Worm (Caenorhabditis elegans) whole organism, late embryonic: ENCODE data around the gene che-12.
A peak's percentile ranks its signal among the peaks of the same experiment; 100 is the strongest.

Experiments used
- C38D4.7 ChIP-seq: fragments of 200-800 bp; sonication (Bioruptor generic); optimal IDR thresholded peaks from 2 replicates; lab custom pipeline; 2018; ENCODE audit warnings: mild to moderate bottlenecking, missing genetic modification characterization, moderate library complexity, missing compliant biosample characterization
- Y22D7AL.16 ChIP-seq: sonication (generic microtip); optimal IDR thresholded peaks from 2 replicates; lab custom pipeline; 2016; ENCODE audit warnings: missing genetic modification characterization, missing compliant biosample characterization
- ahr-1 ChIP-seq: sonication (generic microtip); optimal IDR thresholded peaks from 2 replicates; lab custom pipeline; 2016; ENCODE audit warnings: missing genetic modification characterization, missing compliant biosample characterization
- ceh-18 ChIP-seq: sonication (generic microtip); optimal IDR thresholded peaks from 2 replicates; lab custom pipeline; 2016; ENCODE audit warnings: missing genetic modification characterization, missing compliant biosample characterization
- ceh-19 ChIP-seq: fragments of 200-800 bp; sonication (Bioruptor generic); optimal IDR thresholded peaks from 2 replicates; lab custom pipeline; 2018; ENCODE audit warnings: mild to moderate bottlenecking, missing genetic modification characterization, missing compliant biosample characterization
- ceh-24 ChIP-seq: sonication (generic microtip); optimal IDR thresholded peaks from 2 replicates; lab custom pipeline; 2016; ENCODE audit warnings: mild to moderate bottlenecking, missing genetic modification characterization, missing compliant biosample characterization
- ceh-30 ChIP-seq: fragments of 150-350 bp; optimal IDR thresholded peaks from 2 replicates; lab custom pipeline; 2014; ENCODE audit warnings: missing biosample characterization, missing genetic modification characterization
- ceh-31 ChIP-seq: sonication (generic microtip); optimal IDR thresholded peaks from 2 replicates; lab custom pipeline; 2016; ENCODE audit warnings: missing genetic modification characterization, missing compliant biosample characterization
- ceh-34 ChIP-seq: sonication (generic microtip); optimal IDR thresholded peaks from 2 replicates; lab custom pipeline; 2016; ENCODE audit warnings: mild to moderate bottlenecking, missing genetic modification characterization, missing compliant biosample characterization
- ceh-48 ChIP-seq: sonication (generic microtip); optimal IDR thresholded peaks from 2 replicates; lab custom pipeline; 2016; ENCODE audit warnings: missing genetic modification characterization, inconsistent platforms, missing compliant biosample characterization
- ceh-6 ChIP-seq: fragments of 200-800 bp; sonication (Bioruptor generic); optimal IDR thresholded peaks from 2 replicates; lab custom pipeline; 2018; ENCODE audit warnings: mild to moderate bottlenecking, missing genetic modification characterization, missing compliant biosample characterization
- dmd-4 ChIP-seq: sonication (generic microtip); optimal IDR thresholded peaks from 2 replicates; lab custom pipeline; 2016; ENCODE audit warnings: borderline replicate concordance, missing genetic modification characterization, missing compliant biosample characterization
- dve-1 ChIP-seq: sonication (generic microtip); optimal IDR thresholded peaks from 2 replicates; lab custom pipeline; 2017; ENCODE audit warnings: antibody characterized with exemption, mild to moderate bottlenecking, missing genetic modification characterization, missing compliant biosample characterization
- elt-4 ChIP-seq: sonication (generic microtip); optimal IDR thresholded peaks from 2 replicates; lab custom pipeline; 2016; ENCODE audit warnings: missing genetic modification characterization, missing compliant biosample characterization
- ets-4 ChIP-seq: sonication (generic microtip); optimal IDR thresholded peaks from 2 replicates; lab custom pipeline; 2016; ENCODE audit warnings: missing genetic modification characterization, missing compliant biosample characterization
- gmeb-2 ChIP-seq: sonication (generic microtip); optimal IDR thresholded peaks from 2 replicates; lab custom pipeline; 2016; ENCODE audit warnings: missing genetic modification characterization, inconsistent platforms, missing compliant biosample characterization
- hlh-6 ChIP-seq: sonication (generic microtip); optimal IDR thresholded peaks from 2 replicates; lab custom pipeline; 2016; ENCODE audit warnings: missing genotype, missing genetic modification characterization, missing compliant biosample characterization
- lim-6 ChIP-seq: sonication (generic microtip); optimal IDR thresholded peaks from 2 replicates; lab custom pipeline; 2016; ENCODE audit warnings: missing genetic modification characterization, missing compliant biosample characterization
- lin-11 ChIP-seq: fragments of 200-800 bp; sonication (Bioruptor generic); optimal IDR thresholded peaks from 2 replicates; lab custom pipeline; 2018; ENCODE audit warnings: mild to moderate bottlenecking, missing genetic modification characterization, missing compliant biosample characterization
- mec-3 ChIP-seq: sonication (generic microtip); optimal IDR thresholded peaks from 2 replicates; lab custom pipeline; 2016; ENCODE audit warnings: borderline replicate concordance, missing genetic modification characterization, missing compliant biosample characterization
- nfya-1 ChIP-seq: sonication (generic microtip); optimal IDR thresholded peaks from 2 replicates; lab custom pipeline; 2017; ENCODE audit warnings: missing genetic modification characterization, mild to moderate bottlenecking, missing compliant biosample characterization, antibody characterized with exemption, moderate library complexity
- nhr-11 ChIP-seq: fragments of 150-350 bp; optimal IDR thresholded peaks from 2 replicates; lab custom pipeline; 2014; ENCODE audit warnings: missing biosample characterization, missing genetic modification characterization
- nhr-232 ChIP-seq: sonication (generic microtip); optimal IDR thresholded peaks from 2 replicates; lab custom pipeline; 2016; ENCODE audit warnings: missing genetic modification characterization, missing compliant biosample characterization
- npax-4 ChIP-seq: sonication (generic microtip); optimal IDR thresholded peaks from 2 replicates; lab custom pipeline; 2016; ENCODE audit warnings: missing genetic modification characterization, missing compliant biosample characterization
- pag-3 ChIP-seq: sonication (generic microtip); optimal IDR thresholded peaks from 2 replicates; lab custom pipeline; 2016; ENCODE audit warnings: missing compliant biosample characterization, missing genetic modification characterization, borderline replicate concordance
- pha-4 ChIP-seq: fragments of 150-350 bp; optimal IDR thresholded peaks from 2 replicates; lab custom pipeline; 2018; ENCODE audit warnings: missing biosample characterization, missing genetic modification reagents, missing genetic modification characterization
- pqm-1 ChIP-seq: sonication (generic microtip); optimal IDR thresholded peaks from 2 replicates; lab custom pipeline; 2016; ENCODE audit warnings: missing genetic modification characterization, missing compliant biosample characterization
- pros-1 ChIP-seq: fragments of 150-350 bp; optimal IDR thresholded peaks from 2 replicates; lab custom pipeline; 2014; ENCODE audit warnings: missing biosample characterization, missing genetic modification reagents, missing genetic modification characterization
- ref-2 ChIP-seq: sonication (generic microtip); optimal IDR thresholded peaks from 2 replicates; lab custom pipeline; 2016; ENCODE audit warnings: missing genetic modification characterization, missing compliant biosample characterization
- rnt-1 ChIP-seq: sonication (generic microtip); optimal IDR thresholded peaks from 2 replicates; lab custom pipeline; 2016; ENCODE audit warnings: missing genetic modification characterization, missing compliant biosample characterization
- sdc-2 ChIP-seq: sonication (generic microtip); optimal IDR thresholded peaks from 2 replicates; lab custom pipeline; 2016; ENCODE audit warnings: missing genotype, missing genetic modification characterization, missing compliant biosample characterization
- sox-4 ChIP-seq: sonication (generic microtip); optimal IDR thresholded peaks from 2 replicates; lab custom pipeline; 2017; ENCODE audit warnings: mild to moderate bottlenecking, missing genetic modification characterization, inconsistent platforms, missing compliant biosample characterization
- syd-9 ChIP-seq: sonication (generic microtip); optimal IDR thresholded peaks from 2 replicates; lab custom pipeline; 2016; ENCODE audit warnings: mild to moderate bottlenecking, missing genetic modification characterization, moderate library complexity, missing compliant biosample characterization
- tbx-7 ChIP-seq: sonication (generic microtip); optimal IDR thresholded peaks from 2 replicates; lab custom pipeline; 2016; ENCODE audit warnings: missing genotype, missing genetic modification characterization, missing compliant biosample characterization
- ttx-3 ChIP-seq: sonication (generic microtip); optimal IDR thresholded peaks from 2 replicates; lab custom pipeline; 2016; ENCODE audit warnings: missing genetic modification reagents, missing genetic modification characterization, missing compliant biosample characterization
- unc-42 ChIP-seq: sonication (generic microtip); optimal IDR thresholded peaks from 2 replicates; lab custom pipeline; 2016; ENCODE audit warnings: missing genotype, missing genetic modification characterization, missing compliant biosample characterization

Gene che-12

ce11 chrV:10276038-10276437, 31.1 kb downstream of the che-12 start:
- TF ChIP-seq ceh-18 = no peak
- no peak for TF ChIP-seq mec-3 (tag; lab: Kevin White, UChicago)
- TF ChIP-seq ceh-6 (GFP tag; lab: Kevin White, UChicago) = no peak
- no peak for TF ChIP-seq ceh-24 (tag; lab: Kevin White, UChicago)
- no peak for TF ChIP-seq lin-11 (tag; lab: Kevin White, UChicago)
- TF ChIP-seq pqm-1 (tag; lab: Kevin White, UChicago) = no peak
- TF ChIP-seq ceh-34 (tag; lab: Kevin White, UChicago) = no peak
- no peak for TF ChIP-seq sdc-2
- no peak for TF ChIP-seq dmd-4
- no peak for TF ChIP-seq nhr-11
- TF ChIP-seq rnt-1 (tag; lab: Kevin White, UChicago) = no peak
- TF ChIP-seq ttx-3 (tag; lab: Kevin White, UChicago) = no peak
- TF ChIP-seq ceh-30 (tag; lab: Kevin White, UChicago) = no peak
- no peak for TF ChIP-seq sox-4 (tag; lab: Kevin White, UChicago)
- no peak for TF ChIP-seq Y22D7AL.16 (tag; lab: Kevin White, UChicago)
- TF ChIP-seq lim-6 (tag; lab: Kevin White, UChicago) = no peak
- TF ChIP-seq pag-3 = no peak
- no peak for TF ChIP-seq tbx-7 (tag; lab: Kevin White, UChicago)

ce11 chrV:10275619-10276018, 31.6 kb downstream of the che-12 start, which contains the start of gene Y22F5A.11:
Gene Y22F5A.11 (minus strand): TSS chrV:10275646.
- TF ChIP-seq ahr-1 (tag; lab: Kevin White, UChicago) (no peak), unc-42 (tag; lab: Kevin White, UChicago) (peak; percentile 0), pqm-1 (tag; lab: Kevin White, UChicago) (no peak), hlh-6 (tag; lab: Kevin White, UChicago) (no peak)

ce11 chrV:10273837-10274236, 33.3 kb downstream of the che-12 start:
- peak; percentile 15 for TF ChIP-seq pros-1
- TF ChIP-seq unc-42 (tag; lab: Kevin White, UChicago) = peak; percentile 31
- TF ChIP-seq C38D4.7 (GFP tag; lab: Kevin White, UChicago) = no peak
- peak; percentile 89 for TF ChIP-seq ceh-48 (tag; lab: Kevin White, UChicago)
- TF ChIP-seq pha-4 (tag; lab: Kevin White, UChicago) = no peak
- TF ChIP-seq dve-1 (tag; lab: Kevin White, UChicago) = no peak
- TF ChIP-seq ceh-31 = peak; percentile 1
- peak; percentile 26 for TF ChIP-seq nfya-1 (tag; lab: Kevin White, UChicago)
- TF ChIP-seq, all 69 proteins: peak for 5

ce11 chrV:10270214-10270613, 37.0 kb downstream of the che-12 start, which contains the start of gene ric-4:
Gene ric-4 (minus strand): TSS chrV:10270314.
- TF ChIP-seq dve-1 (tag; lab: Kevin White, UChicago) (no peak), elt-4 (no peak), npax-4 (no peak), ref-2 (tag; lab: Kevin White, UChicago) (no peak), ets-4 (tag; lab: Kevin White, UChicago) (no peak), pros-1 (no peak), gmeb-2 (no peak), ceh-30 (tag; lab: Kevin White, UChicago) (no peak), sox-4 (tag; lab: Kevin White, UChicago) (no peak), ceh-19 (GFP tag; lab: Kevin White, UChicago) (no peak), nhr-232 (tag; lab: Kevin White, UChicago) (no peak), syd-9 (tag; lab: Kevin White, UChicago) (no peak), C38D4.7 (GFP tag; lab: Kevin White, UChicago) (no peak), pha-4 (tag; lab: Kevin White, UChicago) (no peak)
